Worm (Caenorhabditis elegans): ENCODE measurements around the gene fbxb-11.
A peak's percentile ranks its signal among the peaks of the same experiment; 100 is the strongest.

Gene fbxb-11

DNA sequence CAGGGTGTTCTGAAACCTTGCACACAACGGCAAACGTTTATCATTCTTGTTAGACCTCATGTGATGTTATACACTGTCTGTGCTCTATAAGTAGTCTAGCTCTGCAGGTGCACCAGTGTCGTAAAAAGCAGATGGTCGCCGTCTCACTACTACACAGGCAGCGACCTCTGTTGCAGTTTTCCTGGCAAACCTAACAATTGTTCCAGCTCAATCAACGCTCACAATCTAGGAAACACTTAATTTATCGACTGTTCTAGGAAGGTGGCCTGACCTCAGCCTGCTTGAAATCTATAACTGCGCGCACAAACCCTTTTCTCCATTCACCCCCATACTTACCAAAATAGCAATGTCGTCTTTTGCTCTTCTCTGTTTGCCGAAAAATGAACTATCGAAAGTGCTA is at the start of gene fbxb-11:
Gene fbxb-11, plus strand, starts transcription at position 301 of the 400 bp plus-strand sequence.
- TF ChIP-seq dmd-6 (GFP tag; IDR thresholded peaks at IDR 0.05) (no peak), ZK337.2 (GFP tag; IDR thresholded peaks at IDR 0.05) (no peak)

DNA sequence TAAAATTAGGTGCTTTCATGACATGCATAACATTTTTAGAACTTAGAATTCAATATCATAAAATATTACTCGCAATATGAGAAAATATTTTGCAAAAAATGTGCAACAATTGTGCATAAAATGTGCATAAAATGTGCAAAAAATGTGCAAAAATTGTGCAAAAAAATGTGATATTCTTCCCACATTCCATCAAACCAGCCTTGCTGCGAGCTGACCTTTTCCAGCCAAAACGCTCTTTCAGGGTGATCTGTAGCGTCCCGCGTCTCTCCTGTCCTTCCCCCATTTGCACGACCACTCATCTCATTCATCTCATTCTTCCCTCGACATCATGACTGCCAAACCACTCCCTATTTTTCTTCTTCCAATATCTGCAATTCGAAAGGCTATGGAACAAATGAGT is 48.3 kb upstream of the fbxb-11 start, which contains the start of gene fbxb-17:
Gene fbxb-17, plus strand, starts transcription at position 301 of the 400 bp plus-strand sequence.
- TF ChIP-seq F26F4.8 (GFP tag; conservative IDR thresholded peaks at IDR 0.05) (no peak), unc-62 (GFP tag; optimal IDR thresholded peaks at IDR 0.05 in 1 of 2) (peak in 1 of 2 experiments; percentile 5), unc-62 (tag; optimal IDR thresholded peaks at IDR 0.05) (no peak)

DNA sequence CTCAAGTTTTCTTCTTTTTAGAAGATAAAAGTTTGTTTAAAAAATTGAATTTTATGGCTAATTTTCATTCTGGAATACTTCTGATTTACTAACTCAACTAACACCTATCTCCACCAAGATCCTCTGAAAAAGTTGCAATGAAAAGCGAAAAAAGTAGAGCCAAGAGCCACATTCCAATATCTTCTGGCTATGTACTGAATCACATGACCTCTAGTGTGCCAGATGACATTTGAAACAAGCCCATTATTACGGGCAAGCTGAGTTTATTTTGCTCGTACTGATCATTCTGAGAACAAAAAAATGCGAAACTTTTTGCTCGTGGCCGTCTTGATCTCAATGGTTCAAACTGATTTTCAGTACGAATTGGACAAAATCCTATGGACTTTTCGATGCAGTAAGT is 45.3 kb upstream of the fbxb-11 start, which contains the start of gene irld-36:
Gene irld-36, plus strand, starts transcription at position 301 of the 400 bp plus-strand sequence.
- no peak for TF ChIP-seq mxl-3 (GFP tag; optimal IDR thresholded peaks at IDR 0.05)
- no peak for TF ChIP-seq jun-1 (tag; optimal IDR thresholded peaks at IDR 0.05)
- TF ChIP-seq F37D6.2 (tag; optimal IDR thresholded peaks at IDR 0.05), result no peak
- TF ChIP-seq Y75B8A.6 (GFP tag; IDR thresholded peaks at IDR 0.05), result no peak
- TF ChIP-seq vab-7 (GFP tag; IDR thresholded peaks at IDR 0.05), result no peak

DNA sequence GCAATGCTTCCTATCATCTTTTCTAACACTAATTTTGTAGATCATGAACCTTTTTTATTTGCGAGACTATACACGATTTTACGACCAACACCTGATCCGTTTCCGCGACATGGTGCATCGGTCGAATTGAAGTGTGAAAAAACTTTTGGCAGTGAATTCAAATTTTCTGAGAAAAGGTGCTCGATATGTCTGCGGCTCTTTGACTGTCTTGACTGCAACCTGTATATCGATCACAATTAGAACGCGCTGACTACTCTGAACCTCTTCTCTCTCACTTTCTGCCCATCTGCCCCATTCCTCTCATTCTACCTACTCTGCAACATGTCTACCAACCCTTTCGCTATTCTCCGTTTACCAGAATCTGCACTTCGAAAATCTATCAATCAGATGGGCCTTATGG is 42.2 kb upstream of the fbxb-11 start, which contains the start of gene fbxb-26:
Gene fbxb-26, plus strand, starts transcription at position 301 of the 400 bp plus-strand sequence.
- no peak for TF ChIP-seq ceh-44 (GFP tag; IDR thresholded peaks at IDR 0.05)
- no peak for TF ChIP-seq hif-1 (tag; optimal IDR thresholded peaks at IDR 0.05)
- no peak for TF ChIP-seq egl-43 (GFP tag; IDR thresholded peaks at IDR 0.05)

DNA sequence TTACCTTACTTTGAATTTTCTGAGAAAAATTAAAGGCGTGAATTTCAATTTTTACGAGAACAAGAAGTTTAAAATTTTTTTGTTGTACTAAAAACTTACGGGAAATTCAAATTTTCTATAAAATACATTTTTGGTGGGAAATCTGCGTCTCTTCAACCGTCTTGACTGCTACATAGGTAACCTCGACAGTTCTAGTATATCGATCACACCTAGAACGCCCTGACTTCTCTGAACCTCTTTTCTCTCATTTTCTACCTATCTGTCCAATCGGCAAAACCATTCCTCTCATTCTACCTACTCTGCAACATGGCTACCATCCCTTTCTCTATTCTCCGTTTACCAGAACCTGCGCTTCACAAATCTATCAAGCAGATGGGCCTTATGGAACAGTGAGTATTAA is 40.7 kb upstream of the fbxb-11 start, which contains the start of gene fbxb-25:
Gene fbxb-25, plus strand, starts transcription at position 301 of the 400 bp plus-strand sequence.
- TF ChIP-seq nhr-111 (GFP tag; optimal IDR thresholded peaks at IDR 0.05), result no peak
- TF ChIP-seq lin-15B (tag; optimal IDR thresholded peaks at IDR 0.05), result no peak
- peak; percentile 39 for TF ChIP-seq aha-1 (tag)
- TF ChIP-seq duxl-1 (tag; optimal IDR thresholded peaks at IDR 0.05; ENCODE audit: poor library complexity), result peak; percentile 53
- TF ChIP-seq zag-1 (tag; optimal IDR thresholded peaks at IDR 0.05), result no peak
- no peak for TF ChIP-seq nhr-6 (tag; optimal IDR thresholded peaks at IDR 0.05)
- TF ChIP-seq hif-1 (tag; optimal IDR thresholded peaks at IDR 0.05), result no peak
- no peak for TF ChIP-seq nhr-237 (tag; optimal IDR thresholded peaks at IDR 0.05)
- TF ChIP-seq hmg-1.1 (GFP tag; IDR thresholded peaks at IDR 0.05), result no peak

DNA sequence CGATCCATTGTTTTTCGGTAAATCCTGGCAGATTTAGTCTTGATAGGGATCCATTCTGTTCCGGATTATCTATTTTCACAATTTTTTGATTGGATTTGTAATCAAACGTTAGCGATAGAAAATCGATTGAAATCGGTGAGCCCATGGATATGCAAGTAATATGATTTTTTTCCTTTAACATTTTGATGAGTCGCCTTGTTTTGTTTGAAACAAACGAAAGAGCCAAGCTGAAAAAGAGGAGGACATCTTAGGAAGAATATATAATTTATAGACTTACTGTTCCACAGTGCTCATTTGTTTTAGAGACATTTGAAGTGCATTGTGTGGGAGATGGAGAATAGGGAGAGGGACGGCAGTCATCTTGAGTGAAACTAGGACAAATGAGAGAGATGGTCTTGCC is 35.6 kb upstream of the fbxb-11 start, which contains the start of the genes fbxb-18 and fbxb-19:
Gene fbxb-18, minus strand, starts transcription at position 101 of the 400 bp plus-strand sequence.
Gene fbxb-19, minus strand, starts transcription at position 369 of the 400 bp plus-strand sequence.
- no peak for TF ChIP-seq hlh-30 (tag; optimal IDR thresholded peaks at IDR 0.05; ENCODE audit: insufficient read depth)
- no peak for TF ChIP-seq mes-2 (tag; optimal IDR thresholded peaks at IDR 0.05; ENCODE audit: poor library complexity, severe bottlenecking)
- TF ChIP-seq F49E8.2 (tag; optimal IDR thresholded peaks at IDR 0.05; ENCODE audit: borderline replicate concordance), result no peak
- no peak for TF ChIP-seq nhr-11 (tag; optimal IDR thresholded peaks at IDR 0.05)
- TF ChIP-seq zip-11 (GFP tag; IDR thresholded peaks at IDR 0.05), result no peak
- TF ChIP-seq daf-8 (GFP tag; IDR thresholded peaks at IDR 0.05), result no peak
- no peak for TF ChIP-seq unc-62 (GFP tag; optimal IDR thresholded peaks at IDR 0.05 in 1 of 2)
- TF ChIP-seq unc-62 (tag; optimal IDR thresholded peaks at IDR 0.05), result no peak
- no peak for TF ChIP-seq ztf-7 (tag; optimal IDR thresholded peaks at IDR 0.05)
- no peak for TF ChIP-seq nhr-48 (tag; optimal IDR thresholded peaks at IDR 0.05)
- TF ChIP-seq lin-1 (GFP tag; IDR thresholded peaks at IDR 0.05), result no peak
- no peak for TF ChIP-seq zfp-2 (tag; optimal IDR thresholded peaks at IDR 0.05)
- TF ChIP-seq set-16 (GFP tag; IDR thresholded peaks at IDR 0.05), result no peak
- TF ChIP-seq egl-27 (tag; optimal IDR thresholded peaks at IDR 0.05), result no peak
- no peak for TF ChIP-seq daf-12 (tag; optimal IDR thresholded peaks at IDR 0.05)
- TF ChIP-seq fos-1 (tag; optimal IDR thresholded peaks at IDR 0.05), result no peak
- no peak for TF ChIP-seq zip-2 (tag; optimal IDR thresholded peaks at IDR 0.05)

Measured in whole organism, L4 larva.